Worm (Caenorhabditis elegans) whole organism, L1 larva: ENCODE data around the gene btb-2.

ENCODE experiments used
- C34B4.2 ChIP-seq: sonication (generic microtip); optimal IDR thresholded peaks from 2 replicates; lab custom pipeline; 2017; ENCODE audit warnings: mild to moderate bottlenecking, missing genetic modification characterization, missing compliant biosample characterization
- aha-1 ChIP-seq: fragments of 150-350 bp; optimal IDR thresholded peaks from 2 replicates; lab custom pipeline; 2014; ENCODE audit warnings: missing biosample characterization, missing genetic modification characterization
- alr-1 ChIP-seq: fragments of 200-800 bp; sonication (Bioruptor generic); optimal IDR thresholded peaks from 2 replicates; lab custom pipeline; 2018; ENCODE audit warnings: borderline replicate concordance, mild to moderate bottlenecking, missing genetic modification characterization, missing compliant biosample characterization
- ama-1 ChIP-seq: fragments of 150-350 bp; optimal IDR thresholded peaks from 2 replicates; lab custom pipeline; 2014
- blmp-1 ChIP-seq: fragments of 150-350 bp; optimal IDR thresholded peaks from 2 replicates; lab custom pipeline; 2014; ENCODE audit warnings: missing biosample characterization, missing genetic modification characterization
- ceh-63 ChIP-seq: fragments of 200-800 bp; sonication (Bioruptor generic); optimal IDR thresholded peaks from 2 replicates; lab custom pipeline; 2018; ENCODE audit warnings: mild to moderate bottlenecking, missing genetic modification characterization, missing compliant biosample characterization
- ceh-8 ChIP-seq: fragments of 200-800 bp; sonication (Bioruptor generic); optimal IDR thresholded peaks from 2 replicates; lab custom pipeline; 2018; ENCODE audit warnings: mild to moderate bottlenecking, missing genetic modification characterization, moderate library complexity, missing compliant biosample characterization
- ceh-82 ChIP-seq, 3 experiments: fragments of 150-350 bp in 1 of 3; sonication (generic microtip) in 2 of 3; optimal IDR thresholded peaks; 2 replicates each; lab custom pipeline; 2014 to 2017; ENCODE audit warnings: missing biosample characterization in 3 of 3, missing genetic modification characterization in 3 of 3
- ceh-88 ChIP-seq: fragments of 200-800 bp; sonication (Bioruptor generic); IDR thresholded peaks from 2 replicates; pipeline ENCODE4 v1.3.6; 2022; ENCODE audit warnings: missing genetic modification characterization, missing compliant biosample characterization
- efl-3 ChIP-seq: fragments of 200-800 bp; sonication (Bioruptor generic); optimal IDR thresholded peaks from 2 replicates; lab custom pipeline; 2018; ENCODE audit warnings: mild to moderate bottlenecking, missing genetic modification characterization, missing compliant biosample characterization
- egl-13 ChIP-seq: sonication (generic microtip); optimal IDR thresholded peaks from 2 replicates; lab custom pipeline; 2016; ENCODE audit warnings: missing genotype, missing genetic modification reagents, missing genetic modification characterization, missing compliant biosample characterization
- egl-27 ChIP-seq, 2 experiments: fragments of 150-350 bp in 1 of 2; sonication (generic microtip); optimal IDR thresholded peaks; 3 replicates each; lab custom pipeline; 2017 to 2018; ENCODE audit warnings: missing biosample characterization in 2 of 2, missing genetic modification characterization in 2 of 2, missing genetic modification reagents in 2 of 2
- elt-2 ChIP-seq: sonication (generic microtip); optimal IDR thresholded peaks from 2 replicates; lab custom pipeline; 2016; ENCODE audit warnings: missing genetic modification characterization, mild to moderate bottlenecking, inconsistent platforms, missing compliant biosample characterization, missing genetic modification reagents
- elt-3 ChIP-seq, 6 experiments: fragments of 150-350 bp in 1 of 6; sonication (generic microtip); optimal IDR thresholded peaks; 2 replicates each; lab custom pipeline; 2017 to 2018; ENCODE audit warnings: missing biosample characterization in 6 of 6, missing genetic modification characterization in 6 of 6, inconsistent platforms in 1 of 6
- ets-5 ChIP-seq: fragments of 200-800 bp; sonication (Bioruptor generic); IDR thresholded peaks from 2 replicates; pipeline ENCODE4 v1.3.6; 2022; ENCODE audit warnings: missing genetic modification characterization, missing compliant biosample characterization
- fkh-10 ChIP-seq: sonication (generic microtip); optimal IDR thresholded peaks from 2 replicates; lab custom pipeline; 2017; ENCODE audit warnings: missing biosample characterization, missing genetic modification reagents, missing genetic modification characterization
- fkh-4 ChIP-seq: sonication (generic microtip); optimal IDR thresholded peaks from 2 replicates; lab custom pipeline; 2016; ENCODE audit warnings: missing compliant biosample characterization, missing genetic modification characterization, borderline replicate concordance
- fkh-8 ChIP-seq: sonication (generic microtip); optimal IDR thresholded peaks from 2 replicates; lab custom pipeline; 2016; ENCODE audit warnings: mild to moderate bottlenecking, missing genetic modification characterization, missing compliant biosample characterization
- fos-1 ChIP-seq: fragments of 150-350 bp; optimal IDR thresholded peaks from 2 replicates; lab custom pipeline; 2014; ENCODE audit warnings: missing biosample characterization, missing genetic modification characterization
- hlh-17 ChIP-seq: fragments of 200-800 bp; sonication (Bioruptor generic); optimal IDR thresholded peaks from 2 replicates; lab custom pipeline; 2018; ENCODE audit warnings: missing genetic modification characterization, mild to moderate bottlenecking, missing compliant biosample characterization, moderate library complexity, borderline replicate concordance
- hpl-2 ChIP-seq: fragments of 150-350 bp; optimal IDR thresholded peaks from 2 replicates; lab custom pipeline; 2014; ENCODE audit warnings: missing biosample characterization, missing genetic modification reagents, missing genetic modification characterization
- jun-1 ChIP-seq: fragments of 150-350 bp; optimal IDR thresholded peaks from 2 replicates; lab custom pipeline; 2014; ENCODE audit warnings: missing biosample characterization, missing genetic modification reagents, missing genetic modification characterization
- lin-13 ChIP-seq: fragments of 150-350 bp; optimal IDR thresholded peaks from 2 replicates; lab custom pipeline; 2014; ENCODE audit warnings: missing biosample characterization, missing genetic modification reagents, missing genetic modification characterization
- lin-14 ChIP-seq: fragments of 200-800 bp; sonication (Bioruptor generic); optimal IDR thresholded peaks from 2 replicates; lab custom pipeline; 2018; ENCODE audit warnings: mild to moderate bottlenecking, missing genetic modification characterization, moderate library complexity, missing compliant biosample characterization
- lin-15B ChIP-seq: fragments of 150-350 bp; sonication (generic microtip); optimal IDR thresholded peaks from 3 replicates; lab custom pipeline; 2014; ENCODE audit warnings: missing biosample characterization, missing genetic modification characterization
- lin-35 ChIP-seq, 2 experiments: fragments of 150-350 bp; optimal IDR thresholded peaks; 2 replicates each; lab custom pipeline; 2014; ENCODE audit warnings: missing biosample characterization in 2 of 2, missing genetic modification characterization in 2 of 2, missing genetic modification reagents in 2 of 2
- lsy-2 ChIP-seq, 2 experiments: fragments of 150-350 bp; optimal IDR thresholded peaks; 2 replicates each; lab custom pipeline; 2014; ENCODE audit warnings: missing biosample characterization in 2 of 2, missing genetic modification characterization in 2 of 2
- mab-9 ChIP-seq: fragments of 200-800 bp; sonication (Bioruptor generic); IDR thresholded peaks from 2 replicates; pipeline ENCODE4 v1.3.6; 2022; ENCODE audit warnings: missing genetic modification reagents, missing genetic modification characterization, missing compliant biosample characterization
- mdl-1 ChIP-seq, 2 experiments: fragments of 150-350 bp; optimal IDR thresholded peaks; 2 replicates each; lab custom pipeline; 2014 to 2017; ENCODE audit warnings: missing biosample characterization in 2 of 2, missing genetic modification characterization in 2 of 2, inconsistent platforms in 1 of 2
- mef-2 ChIP-seq: fragments of 150-350 bp; optimal IDR thresholded peaks from 2 replicates; lab custom pipeline; 2014; ENCODE audit warnings: missing biosample characterization, missing genetic modification characterization
- nhr-19 ChIP-seq: fragments of 200-800 bp; sonication (Bioruptor generic); conservative IDR thresholded peaks from 2 replicates; pipeline ENCODE4 v1.3.6; 2022; ENCODE audit warnings: missing genetic modification characterization, missing compliant biosample characterization
- nhr-237 ChIP-seq: fragments of 150-350 bp; optimal IDR thresholded peaks from 2 replicates; lab custom pipeline; 2014; ENCODE audit warnings: missing biosample characterization, missing genetic modification characterization
- nhr-47 ChIP-seq: sonication (generic microtip); optimal IDR thresholded peaks from 2 replicates; lab custom pipeline; 2016; ENCODE audit warnings: mild to moderate bottlenecking, missing genetic modification characterization, moderate library complexity, missing compliant biosample characterization
- nhr-71 ChIP-seq: sonication (generic microtip); optimal IDR thresholded peaks from 2 replicates; lab custom pipeline; 2016; ENCODE audit warnings: mild to moderate bottlenecking, missing genetic modification characterization, moderate library complexity, missing compliant biosample characterization
- nhr-84 ChIP-seq: sonication (generic microtip); optimal IDR thresholded peaks from 2 replicates; lab custom pipeline; 2017; ENCODE audit warnings: missing biosample characterization, missing genetic modification characterization
- nhr-90 ChIP-seq: sonication (generic microtip); optimal IDR thresholded peaks from 2 replicates; lab custom pipeline; 2016; ENCODE audit warnings: mild to moderate bottlenecking, missing genetic modification characterization, missing compliant biosample characterization; ENCODE audit not compliant: poor library complexity
- pag-3 ChIP-seq: sonication (generic microtip); optimal IDR thresholded peaks from 2 replicates; lab custom pipeline; 2017; ENCODE audit warnings: missing genetic modification characterization, mild to moderate bottlenecking, missing compliant biosample characterization, antibody characterized with exemption, borderline replicate concordance; ENCODE audit not compliant: insufficient read depth
- pax-3 ChIP-seq: fragments of 200-800 bp; sonication (Bioruptor generic); optimal IDR thresholded peaks from 2 replicates; lab custom pipeline; 2018; ENCODE audit warnings: mild to moderate bottlenecking, missing genetic modification characterization, moderate library complexity, missing compliant biosample characterization
- rnt-1 ChIP-seq: sonication (generic microtip); optimal IDR thresholded peaks from 2 replicates; lab custom pipeline; 2016; ENCODE audit warnings: mild to moderate bottlenecking, missing genetic modification characterization, moderate library complexity, missing compliant biosample characterization
- skn-1 ChIP-seq: fragments of 150-350 bp; optimal IDR thresholded peaks from 2 replicates; lab custom pipeline; 2014; ENCODE audit warnings: missing biosample characterization, missing genetic modification characterization
- snpc-4 ChIP-seq: fragments of 150-350 bp; optimal IDR thresholded peaks from 2 replicates; lab custom pipeline; 2014; ENCODE audit warnings: missing biosample characterization, missing genetic modification characterization
- snu-23 ChIP-seq: sonication (generic microtip); optimal IDR thresholded peaks from 2 replicates; lab custom pipeline; 2016; ENCODE audit warnings: missing genetic modification characterization, missing compliant biosample characterization
- sox-4 ChIP-seq: sonication (generic microtip); optimal IDR thresholded peaks from 2 replicates; lab custom pipeline; 2016; ENCODE audit warnings: missing genetic modification characterization, missing compliant biosample characterization
- sptf-1 ChIP-seq: fragments of 150-350 bp; optimal IDR thresholded peaks from 2 replicates; lab custom pipeline; 2014; ENCODE audit warnings: missing biosample characterization, missing genetic modification characterization
- sup-37 ChIP-seq: fragments of 200-800 bp; sonication (Bioruptor generic); optimal IDR thresholded peaks from 2 replicates; lab custom pipeline; 2018; ENCODE audit warnings: mild to moderate bottlenecking, missing genetic modification characterization, missing compliant biosample characterization
- tbx-2 ChIP-seq: sonication (generic microtip); optimal IDR thresholded peaks from 2 replicates; lab custom pipeline; 2016; ENCODE audit warnings: missing genetic modification characterization, missing compliant biosample characterization
- tlp-1 ChIP-seq: fragments of 150-350 bp; optimal IDR thresholded peaks from 2 replicates; lab custom pipeline; 2014; ENCODE audit warnings: missing biosample characterization, missing genetic modification characterization
- unc-130 ChIP-seq: fragments of 150-350 bp; optimal IDR thresholded peaks from 2 replicates; lab custom pipeline; 2017; ENCODE audit warnings: missing biosample characterization, missing genetic modification characterization, inconsistent platforms
- unc-62 ChIP-seq: fragments of 150-350 bp; optimal IDR thresholded peaks from 2 replicates; lab custom pipeline; 2014; ENCODE audit warnings: missing biosample characterization, missing genetic modification reagents, missing genetic modification characterization
- unc-98 ChIP-seq: fragments of 200-800 bp; sonication (Bioruptor generic); IDR thresholded peaks from 2 replicates; pipeline ENCODE4 v1.3.6; 2022; ENCODE audit warnings: missing genetic modification characterization, missing compliant biosample characterization
- xbp-1 ChIP-seq: sonication (generic microtip); optimal IDR thresholded peaks from 2 replicates; lab custom pipeline; 2016; ENCODE audit warnings: missing genetic modification characterization, missing compliant biosample characterization
- zag-1 ChIP-seq: fragments of 150-350 bp; optimal IDR thresholded peaks from 2 replicates; lab custom pipeline; 2014; ENCODE audit warnings: missing biosample characterization, missing genetic modification characterization
- ztf-4 ChIP-seq: fragments of 150-350 bp; optimal IDR thresholded peaks from 2 replicates; lab custom pipeline; 2014; ENCODE audit warnings: missing biosample characterization, missing genetic modification characterization

Gene btb-2

DNA sequence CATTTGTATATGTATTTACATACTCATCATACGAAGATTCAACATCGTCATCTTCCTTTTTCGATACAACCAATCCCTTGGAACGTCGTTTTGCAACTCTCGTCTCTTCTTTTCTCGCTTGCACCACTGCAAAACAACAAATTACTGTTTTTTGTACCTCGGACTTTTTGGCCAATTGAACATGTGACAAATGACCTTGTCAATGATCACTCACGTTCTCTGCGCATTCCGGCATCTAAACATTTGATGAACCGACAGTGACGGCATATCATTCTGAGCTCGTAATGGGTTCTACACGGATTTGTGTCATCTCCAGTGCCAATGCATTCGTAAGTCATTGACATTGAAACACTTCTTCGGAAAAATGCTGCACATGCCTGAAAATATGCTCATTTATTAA is 46.4 kb downstream of the btb-2 start (continued):
- no peak for TF ChIP-seq ceh-88 (GFP tag; lab: Robert Waterston, UW)
- TF ChIP-seq nhr-19 (GFP tag; lab: Robert Waterston, UW) = 0 out of 2 replicates have a peak, but pooled peaks have one; percentile 7
- no peak for TF ChIP-seq jun-1 (tag; lab: Kevin White, UChicago)
- TF ChIP-seq elt-3 (tag; optimal IDR thresholded peaks at IDR 0.05; lab: Kevin White, UChicago) = peak in 2 of 6 experiments; percentile 43 to 75
- TF ChIP-seq ceh-82 (tag; optimal IDR thresholded peaks at IDR 0.05; lab: Kevin White, UChicago) = no peak
- TF ChIP-seq sox-4 = no peak
- no peak for TF ChIP-seq fkh-10 (GFP tag; lab: Kevin White, UChicago)
- TF ChIP-seq sptf-1 (tag; lab: Kevin White, UChicago) = no peak
- no peak for TF ChIP-seq hpl-2 (GFP tag; lab: Kevin White, UChicago)
- TF ChIP-seq xbp-1 (tag; lab: Kevin White, UChicago) = no peak
- no peak for TF ChIP-seq zag-1 (tag; lab: Kevin White, UChicago)
- TF ChIP-seq lin-13 (GFP tag; lab: Kevin White, UChicago) = no peak
- peak in 1 of 2 experiments; percentile 33 for TF ChIP-seq lin-35 (GFP tag; optimal IDR thresholded peaks at IDR 0.05; lab: Kevin White, UChicago)
- no peak for TF ChIP-seq nhr-84 (tag; lab: Kevin White, UChicago)
- TF ChIP-seq lin-14 (GFP tag; lab: Kevin White, UChicago) = peak; percentile 38
- no peak for TF ChIP-seq nhr-237
- no peak for TF ChIP-seq ceh-8
- TF ChIP-seq egl-27 (tag; optimal IDR thresholded peaks at IDR 0.05; lab: Kevin White, UChicago) = no peak
- peak in 1 of 2 experiments; percentile 2 for TF ChIP-seq lsy-2 (tag; optimal IDR thresholded peaks at IDR 0.05; lab: Kevin White, UChicago)
- no peak for TF ChIP-seq alr-1
- no peak for TF ChIP-seq snpc-4
- no peak for TF ChIP-seq ztf-4 (tag; lab: Kevin White, UChicago)
- TF ChIP-seq fos-1 (tag; lab: Kevin White, UChicago) = no peak
- TF ChIP-seq lin-15B (tag; lab: Kevin White, UChicago) = no peak
- TF ChIP-seq pax-3 (tag; lab: Kevin White, UChicago) = no peak
- no peak for TF ChIP-seq unc-62 (GFP tag; lab: Kevin White, UChicago)
- no peak for TF ChIP-seq egl-13 (tag; lab: Kevin White, UChicago)
- no peak for TF ChIP-seq C34B4.2 (tag; lab: Kevin White, UChicago)
- no peak for TF ChIP-seq pag-3 (tag; lab: Kevin White, UChicago)
- TF ChIP-seq aha-1 (tag; lab: Kevin White, UChicago) = no peak
- no peak for TF ChIP-seq ceh-63
- TF ChIP-seq snu-23 (GFP tag; lab: Kevin White, UChicago) = peak; percentile 7
- TF ChIP-seq unc-130 (tag; lab: Kevin White, UChicago) = no peak
- TF ChIP-seq elt-2 = no peak
- no peak for TF ChIP-seq nhr-47 (tag; lab: Kevin White, UChicago)
- TF ChIP-seq mdl-1 (tag; optimal IDR thresholded peaks at IDR 0.05; lab: Kevin White, UChicago) = peak in 1 of 2 experiments; percentile 58
- TF ChIP-seq mef-2 (tag; lab: Kevin White, UChicago) = no peak
- TF ChIP-seq rnt-1 (tag; lab: Kevin White, UChicago) = no peak
- no peak for TF ChIP-seq sup-37
- TF ChIP-seq tlp-1 (tag; lab: Kevin White, UChicago) = no peak
- TF ChIP-seq hlh-17 = no peak
- TF ChIP-seq fkh-8 (tag; lab: Kevin White, UChicago) = no peak
- TF ChIP-seq nhr-71 (tag; lab: Kevin White, UChicago) = peak; percentile 1
- TF ChIP-seq efl-3 = no peak
- peak; percentile 54 for TF ChIP-seq blmp-1 (tag; lab: Kevin White, UChicago)
- no peak for TF ChIP-seq nhr-90
- no peak for TF ChIP-seq fkh-4 (tag; lab: Kevin White, UChicago)
- no peak for TF ChIP-seq unc-98 (GFP tag; lab: Robert Waterston, UW)
- TF ChIP-seq skn-1 (tag; lab: Kevin White, UChicago) = no peak
- TF ChIP-seq tbx-2 (tag; lab: Kevin White, UChicago) = peak; percentile 3
- no peak for TF ChIP-seq ama-1 (lab: Kevin White, UChicago)
- no peak for TF ChIP-seq mab-9 (GFP tag; lab: Robert Waterston, UW)
- TF ChIP-seq ets-5 (GFP tag; lab: Robert Waterston, UW) = no peak
